Worm (Caenorhabditis elegans): ENCODE data around the gene sri-10.
"Not testable (repeated sequence)": the region's sequence is repeated elsewhere in the genome, so short reads cannot be mapped to it uniquely, and the experiment has no call there.

sri-10 gene

DNA sequence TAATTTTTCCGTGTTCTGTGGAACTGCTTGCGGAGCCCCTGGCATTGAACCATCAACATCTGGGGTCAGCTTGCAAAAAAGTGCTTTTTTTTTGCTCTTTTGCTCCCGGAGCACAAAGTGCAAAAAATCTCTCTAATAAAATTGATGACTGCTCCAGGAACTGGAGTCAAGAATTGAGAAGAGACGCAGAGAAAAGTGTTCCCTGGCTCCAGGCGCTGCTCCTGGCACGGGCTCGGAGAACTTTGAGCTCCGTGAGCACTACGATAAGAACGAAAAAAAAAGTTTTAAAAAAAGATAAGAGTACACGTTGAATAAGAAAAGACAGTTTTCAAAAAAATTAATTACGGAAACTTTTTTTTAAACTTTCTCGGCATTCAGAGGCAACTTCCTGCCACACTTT is 23.6 kb downstream of the sri-10 start:
- TF ChIP-seq ztf-23 (GFP tag; IDR thresholded peaks at IDR 0.05) (no peak), flt-1 (GFP tag; IDR thresholded peaks at IDR 0.05) (no peak), cog-1 (tag; optimal IDR thresholded peaks at IDR 0.05) (no peak), ztf-29 (GFP tag; IDR thresholded peaks at IDR 0.05) (no peak), klf-2 (GFP tag; conservative IDR thresholded peaks at IDR 0.05) (no peak), ref-1 (GFP tag; conservative IDR thresholded peaks at IDR 0.05) (no peak), tab-1 (GFP tag; IDR thresholded peaks at IDR 0.05) (no peak), T22C8.4 (GFP tag; IDR thresholded peaks at IDR 0.05) (no peak), med-1 (GFP tag; optimal IDR thresholded peaks at IDR 0.05; ENCODE audit: insufficient read depth) (no peak)

DNA sequence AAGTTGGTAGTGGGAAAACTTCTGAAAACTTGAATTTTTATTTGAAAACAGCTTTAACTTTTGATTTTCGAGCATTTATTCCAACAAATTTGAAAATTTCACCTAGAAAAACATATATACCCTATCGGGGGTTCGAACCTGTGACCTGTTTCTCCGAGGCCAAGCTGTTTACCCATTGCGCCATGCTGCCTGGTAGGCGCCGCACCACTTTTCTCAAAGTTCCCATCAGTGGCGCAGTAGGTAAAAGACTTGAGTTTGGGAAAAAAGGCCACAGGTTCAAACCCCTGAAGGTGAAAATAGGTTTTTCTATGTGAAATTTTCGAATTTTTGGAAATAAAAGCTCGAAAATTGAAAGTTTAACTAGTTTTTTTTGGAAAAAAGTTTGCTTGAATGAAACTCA is 25.7 kb downstream of the sri-10 start:
- TF ChIP-seq ref-1 (GFP tag; conservative IDR thresholded peaks at IDR 0.05) = no peak
- no peak for TF ChIP-seq klf-2 (GFP tag; conservative IDR thresholded peaks at IDR 0.05)
- no peak for TF ChIP-seq cog-1 (tag; optimal IDR thresholded peaks at IDR 0.05)
- no peak for TF ChIP-seq ztf-29 (GFP tag; IDR thresholded peaks at IDR 0.05)

DNA sequence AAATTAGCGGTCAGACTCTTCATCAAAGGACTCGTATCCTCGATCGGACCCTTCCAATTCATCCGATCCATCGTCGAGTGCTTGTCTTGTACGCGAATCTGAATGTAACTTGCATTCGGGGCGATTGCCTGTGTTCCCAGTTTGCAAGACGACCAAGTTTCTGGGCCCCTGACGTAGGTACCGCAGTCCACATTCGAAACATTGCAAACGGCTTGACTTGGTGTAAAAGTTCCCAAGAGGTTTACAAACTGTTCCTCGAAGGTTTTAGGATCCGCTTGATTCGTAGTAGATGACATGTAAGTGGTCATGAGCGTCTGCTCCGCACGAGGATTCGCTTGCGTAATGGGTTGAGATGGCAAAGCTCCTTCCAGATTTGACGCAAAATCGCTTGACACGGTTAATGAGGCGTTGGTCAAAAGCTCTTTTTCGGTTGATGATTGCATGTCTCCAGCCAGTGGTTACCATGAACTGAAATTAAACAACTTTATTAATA is 30.0 kb downstream of the sri-10 start, which contains the start of gene Y17D7B.4:
TSS of gene Y17D7B.4 (minus strand) at position 443 of the 493 bp plus-strand sequence.
- no peak for TF ChIP-seq med-1 (GFP tag; optimal IDR thresholded peaks at IDR 0.05; ENCODE audit: insufficient read depth)
- no peak for TF ChIP-seq ztf-29 (GFP tag; IDR thresholded peaks at IDR 0.05)
- TF ChIP-seq ztf-23 (GFP tag; IDR thresholded peaks at IDR 0.05) = no peak
- TF ChIP-seq ref-1 (GFP tag; conservative IDR thresholded peaks at IDR 0.05) = no peak
- no peak for TF ChIP-seq tab-1 (GFP tag; IDR thresholded peaks at IDR 0.05)
- TF ChIP-seq flt-1 (GFP tag; IDR thresholded peaks at IDR 0.05) = no peak
- TF ChIP-seq klf-2 (GFP tag; conservative IDR thresholded peaks at IDR 0.05) = no peak
- TF ChIP-seq cog-1 (tag; optimal IDR thresholded peaks at IDR 0.05) = no peak
- no peak for TF ChIP-seq T22C8.4 (GFP tag; IDR thresholded peaks at IDR 0.05)

DNA sequence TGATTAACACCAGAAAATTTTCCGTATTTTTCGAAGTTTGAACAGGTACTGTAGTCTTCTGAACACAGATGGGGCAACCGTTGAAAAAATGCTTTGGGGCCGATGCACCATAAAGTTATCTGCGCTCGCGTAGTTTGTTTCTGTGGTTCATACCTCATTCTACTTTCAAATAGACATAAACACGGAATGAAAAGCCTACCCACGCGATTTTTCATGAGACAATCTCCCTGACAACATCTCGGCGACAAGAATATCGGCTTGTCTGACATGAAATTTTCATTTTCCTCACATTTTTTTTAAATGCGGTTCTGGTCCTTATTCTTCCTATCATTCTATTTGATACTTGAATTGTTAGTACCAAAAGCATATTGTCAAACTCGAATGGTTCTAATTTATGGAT is 33.5 kb downstream of the sri-10 start, which contains the start of gene clec-257:
TSS of gene clec-257 (plus strand) at position 301 of the 400 bp plus-strand sequence.
- TF ChIP-seq ztf-29 (GFP tag; IDR thresholded peaks at IDR 0.05) = no peak
- TF ChIP-seq tab-1 (GFP tag; IDR thresholded peaks at IDR 0.05) = no peak
- no peak for TF ChIP-seq flt-1 (GFP tag; IDR thresholded peaks at IDR 0.05)
- TF ChIP-seq ref-1 (GFP tag; conservative IDR thresholded peaks at IDR 0.05) = no peak

DNA sequence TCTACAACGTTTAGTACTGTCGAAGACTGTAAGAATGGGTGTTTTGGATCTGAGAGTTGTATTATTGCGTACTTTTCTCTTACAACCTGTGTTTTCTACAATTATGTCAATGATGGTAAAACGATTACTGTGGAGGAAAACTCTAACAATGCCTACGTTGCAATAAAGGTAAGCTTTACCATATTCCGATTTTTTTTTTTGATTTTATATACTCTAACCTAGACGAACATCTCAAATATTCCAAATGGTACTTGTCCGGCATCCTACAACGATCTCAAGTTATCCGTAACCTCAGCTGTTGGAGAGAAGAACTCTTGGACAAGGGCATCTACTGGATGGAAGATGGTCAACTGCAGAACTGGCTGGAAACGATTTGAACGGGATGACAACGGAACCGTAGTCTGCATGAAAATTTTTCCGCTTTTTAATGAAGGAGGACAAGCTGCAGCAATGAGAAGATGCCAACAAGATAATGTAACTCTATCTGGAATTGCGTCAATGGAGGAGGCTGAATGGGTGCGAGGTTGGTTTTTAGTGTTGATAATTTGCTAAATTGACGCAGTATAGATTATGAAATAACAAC is 34.4 kb downstream of the sri-10 start:
- TF ChIP-seq cog-1 (tag; optimal IDR thresholded peaks at IDR 0.05) (no peak), ztf-23 (GFP tag; IDR thresholded peaks at IDR 0.05) (no peak), ref-1 (GFP tag; conservative IDR thresholded peaks at IDR 0.05) (no peak), med-1 (GFP tag; optimal IDR thresholded peaks at IDR 0.05; ENCODE audit: insufficient read depth) (no peak), klf-2 (GFP tag; conservative IDR thresholded peaks at IDR 0.05) (no peak), flt-1 (GFP tag; IDR thresholded peaks at IDR 0.05) (no peak), tab-1 (GFP tag; IDR thresholded peaks at IDR 0.05) (no peak), ztf-29 (GFP tag; IDR thresholded peaks at IDR 0.05) (no peak), T22C8.4 (GFP tag; IDR thresholded peaks at IDR 0.05) (no peak)

DNA sequence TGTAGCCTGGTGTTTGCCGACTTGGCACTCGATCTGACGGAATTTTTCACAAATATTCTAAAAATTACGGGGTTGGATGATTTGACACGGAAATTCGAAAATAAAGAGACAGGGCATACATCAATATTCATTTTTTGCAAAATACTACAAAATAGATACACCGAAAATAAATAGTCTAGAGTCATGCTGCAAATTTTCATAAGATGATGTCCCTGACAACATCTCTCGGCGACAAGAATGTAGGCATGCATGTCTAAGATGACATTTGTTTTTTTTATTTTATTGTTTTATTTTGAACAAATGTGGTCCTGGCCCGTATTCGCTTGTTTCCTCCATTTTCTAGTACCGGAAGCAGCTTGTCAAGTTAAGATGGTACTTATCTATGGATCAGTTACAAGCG is 34.9 kb downstream of the sri-10 start, which contains the start of gene clec-256:
TSS of gene clec-256 (plus strand) at position 301 of the 400 bp plus-strand sequence.
- TF ChIP-seq T22C8.4 (GFP tag; IDR thresholded peaks at IDR 0.05) (no peak), klf-2 (GFP tag; conservative IDR thresholded peaks at IDR 0.05) (no peak), tab-1 (GFP tag; IDR thresholded peaks at IDR 0.05) (no peak), ref-1 (GFP tag; conservative IDR thresholded peaks at IDR 0.05) (no peak), med-1 (GFP tag; optimal IDR thresholded peaks at IDR 0.05; ENCODE audit: insufficient read depth) (no peak), flt-1 (GFP tag; IDR thresholded peaks at IDR 0.05) (no peak), ztf-29 (GFP tag; IDR thresholded peaks at IDR 0.05) (no peak), cog-1 (tag; optimal IDR thresholded peaks at IDR 0.05) (no peak), ztf-23 (GFP tag; IDR thresholded peaks at IDR 0.05) (no peak)

DNA sequence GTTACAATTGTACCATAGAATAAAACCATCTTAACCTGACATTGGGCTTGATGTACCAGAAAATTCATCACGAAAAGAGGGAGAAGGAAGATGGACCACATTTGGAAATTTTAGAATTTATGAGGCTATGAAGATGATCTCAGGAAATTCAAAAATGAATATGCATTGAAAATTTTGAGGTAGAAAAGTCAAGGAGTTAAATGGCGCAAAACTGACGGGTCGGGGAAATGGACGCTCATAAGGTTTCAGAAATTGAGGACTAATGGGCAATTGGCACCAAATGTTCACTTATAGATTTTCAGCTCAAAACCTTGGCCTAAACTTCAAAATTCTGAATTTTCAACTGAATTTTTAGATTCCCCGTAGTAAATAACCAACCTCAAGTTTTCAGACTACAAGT is 35.7 kb downstream of the sri-10 start, which contains the start of gene clec-255:
TSS of gene clec-255 (minus strand) at position 101 of the 400 bp plus-strand sequence.
- TF ChIP-seq tab-1 (GFP tag; IDR thresholded peaks at IDR 0.05) = no peak
- no peak for TF ChIP-seq cog-1 (tag; optimal IDR thresholded peaks at IDR 0.05)
- TF ChIP-seq ztf-29 (GFP tag; IDR thresholded peaks at IDR 0.05) = no peak
- TF ChIP-seq ref-1 (GFP tag; conservative IDR thresholded peaks at IDR 0.05) = no peak
- no peak for TF ChIP-seq klf-2 (GFP tag; conservative IDR thresholded peaks at IDR 0.05)
- TF ChIP-seq flt-1 (GFP tag; IDR thresholded peaks at IDR 0.05) = no peak
- no peak for TF ChIP-seq ztf-23 (GFP tag; IDR thresholded peaks at IDR 0.05)
- no peak for TF ChIP-seq T22C8.4 (GFP tag; IDR thresholded peaks at IDR 0.05)

DNA sequence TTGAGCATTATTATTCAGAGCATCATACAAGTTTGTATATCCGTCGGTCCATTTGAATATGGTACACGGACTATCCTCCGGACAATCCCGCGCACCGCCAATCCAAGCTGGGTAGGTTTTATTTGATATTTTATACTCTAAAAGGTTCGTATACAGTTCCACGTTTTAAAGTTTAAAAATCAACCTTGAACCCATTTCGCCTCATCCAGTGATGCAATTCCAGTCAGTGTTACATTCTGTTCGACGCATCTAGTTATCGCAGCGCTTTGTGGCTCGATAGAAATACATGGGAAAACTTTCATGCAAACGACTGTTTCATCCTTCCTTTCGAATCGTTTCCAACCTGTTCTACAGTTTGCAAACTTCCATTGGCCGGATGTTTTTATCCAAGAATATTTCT is 36.4 kb downstream of the sri-10 start:
- TF ChIP-seq ref-1 (GFP tag; conservative IDR thresholded peaks at IDR 0.05) = no peak
- no peak for TF ChIP-seq ztf-29 (GFP tag; IDR thresholded peaks at IDR 0.05)
- no peak for TF ChIP-seq T22C8.4 (GFP tag; IDR thresholded peaks at IDR 0.05)
- no peak for TF ChIP-seq med-1 (GFP tag; optimal IDR thresholded peaks at IDR 0.05; ENCODE audit: insufficient read depth)
- no peak for TF ChIP-seq ztf-23 (GFP tag; IDR thresholded peaks at IDR 0.05)
- TF ChIP-seq flt-1 (GFP tag; IDR thresholded peaks at IDR 0.05) = no peak
- TF ChIP-seq klf-2 (GFP tag; conservative IDR thresholded peaks at IDR 0.05) = no peak
- no peak for TF ChIP-seq cog-1 (tag; optimal IDR thresholded peaks at IDR 0.05)
- TF ChIP-seq tab-1 (GFP tag; IDR thresholded peaks at IDR 0.05) = no peak

DNA sequence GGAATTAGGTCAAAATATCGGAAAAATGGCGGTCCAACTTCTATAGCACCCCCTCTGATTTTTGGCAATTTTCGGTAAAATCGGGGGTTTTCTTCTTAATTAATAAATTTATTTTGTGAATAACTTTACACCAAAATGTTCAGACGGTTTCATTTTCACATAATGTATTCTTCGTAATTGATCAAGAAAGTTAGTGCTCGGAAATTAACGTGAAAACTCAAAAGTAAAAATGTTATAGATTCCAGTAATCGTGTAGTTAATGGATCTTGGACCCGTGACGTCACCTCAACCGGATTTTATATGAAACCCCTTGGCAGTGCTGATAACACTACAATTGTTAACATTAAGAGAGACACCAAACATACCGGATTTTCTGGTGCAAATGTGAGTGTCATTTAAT is 44.3 kb downstream of the sri-10 start, which contains the start of gene F11D11.22:
TSS of gene F11D11.22 (plus strand) at position 301 of the 400 bp plus-strand sequence.
- TF ChIP-seq med-1 (GFP tag; optimal IDR thresholded peaks at IDR 0.05; ENCODE audit: insufficient read depth); klf-2 (GFP tag; conservative IDR thresholded peaks at IDR 0.05); ref-1 (GFP tag; conservative IDR thresholded peaks at IDR 0.05): not testable (repeated sequence)

DNA sequence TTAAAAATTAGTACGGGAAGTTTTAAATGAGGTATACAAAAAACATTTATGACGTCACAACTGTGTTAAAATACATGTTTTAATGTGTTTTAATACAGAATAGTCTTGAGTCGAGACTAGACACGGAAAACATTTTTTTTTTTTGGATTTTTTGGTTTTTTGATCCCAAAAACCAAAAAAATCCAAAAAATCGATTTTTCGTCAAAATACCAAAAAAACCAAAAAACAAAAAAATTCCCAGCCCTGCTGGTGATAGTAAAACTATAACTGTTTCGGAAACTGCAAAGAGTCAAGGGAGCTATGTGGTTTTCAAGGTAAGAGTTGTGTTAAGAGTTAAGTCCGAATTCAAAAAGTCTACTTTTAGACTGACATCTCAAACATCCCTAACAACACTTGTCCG is 45.2 kb downstream of the sri-10 start, which contains the start of gene F11D11.4:
TSS of gene F11D11.4 (plus strand) at position 301 of the 400 bp plus-strand sequence.
- TF ChIP-seq cog-1 (tag; optimal IDR thresholded peaks at IDR 0.05) (no peak), ref-1 (GFP tag; conservative IDR thresholded peaks at IDR 0.05) (no peak)
